Worm (Caenorhabditis elegans) whole organism, young adult: Measurements from ENCODE around the gene F59A7.12.
A peak's percentile ranks its signal among the peaks of the same experiment; 100 is the strongest.

Source experiments
- F10E7.11 ChIP-seq: sonication (generic microtip); optimal IDR thresholded peaks from 2 replicates; lab custom pipeline; 2017; ENCODE audit warnings: mild to moderate bottlenecking, missing genetic modification characterization, moderate library complexity, missing compliant biosample characterization
- F37B4.10 ChIP-seq: fragments of 200-800 bp; sonication (Bioruptor generic); IDR thresholded peaks from 2 replicates; pipeline ENCODE4 v1.3.6; 2022; ENCODE audit warnings: missing genetic modification characterization, missing compliant biosample characterization
- F57C9.4 ChIP-seq: sonication (generic microtip); optimal IDR thresholded peaks from 2 replicates; lab custom pipeline; 2017; ENCODE audit warnings: mild to moderate bottlenecking, missing genetic modification characterization, missing compliant biosample characterization
- T07F8.4 ChIP-seq: sonication (generic microtip); optimal IDR thresholded peaks from 2 replicates; lab custom pipeline; 2016; ENCODE audit warnings: mild to moderate bottlenecking, missing genetic modification characterization, moderate library complexity, missing compliant biosample characterization
- Y53F4B.3 ChIP-seq: fragments of 200-800 bp; sonication (Bioruptor generic); IDR thresholded peaks from 2 replicates; pipeline ENCODE4 v1.3.6; 2022; ENCODE audit warnings: missing genetic modification reagents, missing genetic modification characterization, missing compliant biosample characterization
- Y79H2A.3 ChIP-seq: fragments of 200-800 bp; sonication (Bioruptor generic); conservative IDR thresholded peaks from 2 replicates; pipeline ENCODE4 v1.3.6; 2022; ENCODE audit warnings: missing genetic modification reagents, missing genetic modification characterization, missing compliant biosample characterization
- ZK185.1 ChIP-seq: sonication (generic microtip); optimal IDR thresholded peaks from 2 replicates; lab custom pipeline; 2016; ENCODE audit warnings: mild to moderate bottlenecking, missing genetic modification characterization, missing compliant biosample characterization; ENCODE audit not compliant: poor library complexity, severe bottlenecking
- aptf-2 ChIP-seq: fragments of 200-800 bp; sonication (Bioruptor generic); conservative IDR thresholded peaks from 2 replicates; pipeline ENCODE4 v1.3.6; 2022; ENCODE audit warnings: missing genetic modification reagents, missing genetic modification characterization, missing compliant biosample characterization
- aptf-3 ChIP-seq: fragments of 200-800 bp; sonication (Bioruptor generic); IDR thresholded peaks from 2 replicates; pipeline ENCODE4 v1.3.6; 2022; ENCODE audit warnings: missing genetic modification characterization, missing compliant biosample characterization
- atf-7 ChIP-seq: sonication (generic microtip); optimal IDR thresholded peaks from 2 replicates; lab custom pipeline; 2017; ENCODE audit warnings: mild to moderate bottlenecking, missing genetic modification characterization, missing compliant biosample characterization
- athp-1 ChIP-seq: sonication (generic microtip); optimal IDR thresholded peaks from 2 replicates; lab custom pipeline; 2017; ENCODE audit warnings: mild to moderate bottlenecking, missing genetic modification characterization, missing compliant biosample characterization
- attf-3 ChIP-seq: fragments of 200-800 bp; sonication (Bioruptor generic); conservative IDR thresholded peaks from 2 replicates; pipeline ENCODE4 v1.3.6; 2022; ENCODE audit warnings: missing genetic modification reagents, missing genetic modification characterization, missing compliant biosample characterization
- attf-5 ChIP-seq: fragments of 200-800 bp; sonication (Bioruptor generic); optimal IDR thresholded peaks from 2 replicates; lab custom pipeline; 2018; ENCODE audit warnings: mild to moderate bottlenecking, missing genetic modification characterization, missing compliant biosample characterization
- bed-2 ChIP-seq: fragments of 200-800 bp; sonication (Bioruptor generic); IDR thresholded peaks from 2 replicates; pipeline ENCODE4 v1.3.6; 2022; ENCODE audit warnings: missing genetic modification reagents, missing genetic modification characterization, missing compliant biosample characterization
- cebp-2 ChIP-seq: fragments of 200-800 bp; sonication (Bioruptor generic); IDR thresholded peaks from 2 replicates; pipeline ENCODE4 v1.3.6; 2022; ENCODE audit warnings: missing genetic modification characterization, missing compliant biosample characterization
- ceh-100 ChIP-seq: fragments of 200-800 bp; sonication (Bioruptor generic); IDR thresholded peaks from 2 replicates; pipeline ENCODE4 v1.3.6; 2022; ENCODE audit warnings: missing genetic modification reagents, missing genetic modification characterization, missing compliant biosample characterization
- ceh-27 ChIP-seq: fragments of 200-800 bp; sonication (Bioruptor generic); optimal IDR thresholded peaks from 2 replicates; lab custom pipeline; 2018; ENCODE audit warnings: mild to moderate bottlenecking, missing genetic modification characterization, moderate library complexity, missing compliant biosample characterization
- chd-7 ChIP-seq: sonication (generic microtip); optimal IDR thresholded peaks from 2 replicates; lab custom pipeline; 2016; ENCODE audit warnings: mild to moderate bottlenecking, missing genetic modification characterization, moderate library complexity, missing compliant biosample characterization
- ekl-4 ChIP-seq: fragments of 200-800 bp; sonication (Bioruptor generic); IDR thresholded peaks from 2 replicates; pipeline ENCODE4 v1.3.6; 2022; ENCODE audit warnings: missing genetic modification reagents, missing genetic modification characterization, missing compliant biosample characterization
- ets-4 ChIP-seq: fragments of 200-800 bp; sonication (Bioruptor generic); optimal IDR thresholded peaks from 2 replicates; lab custom pipeline; 2018; ENCODE audit warnings: mild to moderate bottlenecking, missing genetic modification characterization, missing compliant biosample characterization
- fkh-3 ChIP-seq: sonication (generic microtip); optimal IDR thresholded peaks from 2 replicates; lab custom pipeline; 2016; ENCODE audit warnings: mild to moderate bottlenecking, missing genetic modification characterization, missing compliant biosample characterization
- him-1 ChIP-seq: sonication (generic microtip); optimal IDR thresholded peaks from 2 replicates; lab custom pipeline; 2016; ENCODE audit warnings: missing genotype, missing genetic modification reagents, missing genetic modification characterization, missing compliant biosample characterization
- hrde-1 ChIP-seq: sonication (generic microtip); optimal IDR thresholded peaks from 2 replicates; lab custom pipeline; 2016; ENCODE audit warnings: missing genetic modification characterization, mild to moderate bottlenecking, missing compliant biosample characterization, moderate library complexity, missing genotype, missing genetic modification reagents, borderline replicate concordance
- lin-26 ChIP-seq: fragments of 200-800 bp; sonication (Bioruptor generic); IDR thresholded peaks from 2 replicates; pipeline ENCODE4 v1.3.6; 2022; ENCODE audit warnings: missing genetic modification reagents, missing genetic modification characterization, missing compliant biosample characterization
- madf-3 ChIP-seq: fragments of 200-800 bp; sonication (Bioruptor generic); IDR thresholded peaks from 2 replicates; pipeline ENCODE4 v1.3.6; 2022; ENCODE audit warnings: missing genetic modification reagents, missing genetic modification characterization, missing compliant biosample characterization
- nfya-2 ChIP-seq: fragments of 200-800 bp; sonication (Bioruptor generic); IDR thresholded peaks from 2 replicates; pipeline ENCODE4 v1.3.6; 2022; ENCODE audit warnings: missing genetic modification reagents, missing genetic modification characterization, missing compliant biosample characterization
- nfyb-1 ChIP-seq: fragments of 200-800 bp; sonication (Bioruptor generic); IDR thresholded peaks from 2 replicates; pipeline ENCODE4 v1.3.6; 2022; ENCODE audit warnings: missing genetic modification reagents, missing genetic modification characterization, missing compliant biosample characterization
- nhr-120 ChIP-seq: fragments of 200-800 bp; sonication (Bioruptor generic); IDR thresholded peaks from 2 replicates; pipeline ENCODE4 v1.3.6; 2022; ENCODE audit warnings: missing genetic modification characterization, missing compliant biosample characterization
- nhr-179 ChIP-seq: sonication (generic microtip); optimal IDR thresholded peaks from 2 replicates; lab custom pipeline; 2016; ENCODE audit warnings: mild to moderate bottlenecking, missing genetic modification characterization, missing compliant biosample characterization
- nhr-27 ChIP-seq: fragments of 200-800 bp; sonication (Bioruptor generic); optimal IDR thresholded peaks from 2 replicates; lab custom pipeline; 2018; ENCODE audit warnings: mild to moderate bottlenecking, missing genetic modification characterization, moderate library complexity, missing compliant biosample characterization
- nhr-90 ChIP-seq: sonication (generic microtip); optimal IDR thresholded peaks from 2 replicates; lab custom pipeline; 2016; ENCODE audit warnings: missing genotype, mild to moderate bottlenecking, missing genetic modification characterization, missing compliant biosample characterization
- pha-4 ChIP-seq: fragments of 150-350 bp; sonication (generic microtip); optimal IDR thresholded peaks from 2 replicates; lab custom pipeline; 2014; ENCODE audit warnings: missing biosample characterization, missing genetic modification reagents, missing genetic modification characterization
- rec-8 ChIP-seq, 2 experiments: sonication (generic microtip); optimal IDR thresholded peaks; 2 replicates each; lab custom pipeline; 2016; ENCODE audit warnings: mild to moderate bottlenecking in 2 of 2, missing genetic modification characterization in 2 of 2, missing genetic modification reagents in 2 of 2, missing genotype in 2 of 2, missing biosample characterization in 1 of 2, missing compliant biosample characterization in 1 of 2, moderate library complexity in 1 of 2
- rpc-1 ChIP-seq, 2 experiments: fragments of 150-350 bp in 1 of 2; sonication (generic microtip) in 1 of 2; optimal IDR thresholded peaks; 2 replicates each; lab custom pipeline; 2014 to 2018; ENCODE audit warnings: missing biosample characterization in 1 of 2, missing genetic modification characterization in 1 of 2, missing genetic modification reagents in 1 of 2, missing genotype in 1 of 2
- sdz-38 ChIP-seq: sonication (generic microtip); optimal IDR thresholded peaks from 2 replicates; lab custom pipeline; 2016; ENCODE audit warnings: missing genotype, missing genetic modification characterization, missing compliant biosample characterization
- snpc-1.1 ChIP-seq: sonication (generic microtip); optimal IDR thresholded peaks from 2 replicates; lab custom pipeline; 2017; ENCODE audit warnings: missing genetic modification characterization, mild to moderate bottlenecking, missing compliant biosample characterization, antibody characterized with exemption, moderate library complexity, missing genotype, missing genetic modification reagents; ENCODE audit not compliant: insufficient read depth
- somi-1 ChIP-seq: fragments of 200-800 bp; sonication (Bioruptor generic); optimal IDR thresholded peaks from 2 replicates; lab custom pipeline; 2018; ENCODE audit warnings: mild to moderate bottlenecking, missing genetic modification characterization, missing compliant biosample characterization
- tbp1 ChIP-seq: fragments of 200-800 bp; sonication (Bioruptor generic); optimal IDR thresholded peaks from 2 replicates; lab custom pipeline; 2018; ENCODE audit warnings: mild to moderate bottlenecking, missing genetic modification characterization, missing compliant biosample characterization
- xnd-1 ChIP-seq: sonication (generic microtip); optimal IDR thresholded peaks from 2 replicates; lab custom pipeline; 2016; ENCODE audit warnings: missing genotype, missing genetic modification reagents, missing genetic modification characterization, missing compliant biosample characterization
- zfh-2 ChIP-seq: fragments of 200-800 bp; sonication (Bioruptor generic); conservative IDR thresholded peaks from 2 replicates; pipeline ENCODE4 v1.3.6; 2022; ENCODE audit warnings: missing genetic modification reagents, missing genetic modification characterization, missing compliant biosample characterization
- ztf-18 ChIP-seq: sonication (generic microtip); optimal IDR thresholded peaks from 2 replicates; lab custom pipeline; 2016; ENCODE audit warnings: missing genotype, mild to moderate bottlenecking, missing genetic modification characterization, missing compliant biosample characterization

The F59A7.12 gene

DNA sequence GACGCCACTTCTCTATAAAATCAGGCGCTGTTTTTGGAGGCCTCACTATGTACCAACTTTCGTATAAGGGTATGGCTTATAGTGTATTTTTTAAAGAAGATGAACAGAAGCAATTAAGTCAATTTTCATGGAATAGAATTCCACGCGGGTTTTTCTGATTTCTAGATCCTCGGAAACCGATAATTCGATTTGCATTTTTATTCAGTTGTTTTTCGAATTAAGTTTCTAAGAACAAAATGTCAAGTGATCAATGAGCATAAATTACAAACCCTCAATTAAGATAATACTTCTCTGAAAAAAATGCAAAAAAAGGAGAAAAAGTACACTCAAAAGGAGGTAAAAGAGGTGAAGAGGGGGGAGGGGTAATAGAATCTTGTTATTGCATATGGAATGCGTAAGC, 8.7 kb upstream of the F59A7.12 start:
- TF ChIP-seq lin-26, result no peak
- TF ChIP-seq sdz-38 (tag; lab: Kevin White, UChicago), result no peak
- TF ChIP-seq rpc-1 (optimal IDR thresholded peaks at IDR 0.05; lab: Kevin White, UChicago), result no peak
- no peak for TF ChIP-seq rpc-1 (tag; optimal IDR thresholded peaks at IDR 0.05; lab: Kevin White, UChicago)
- no peak for TF ChIP-seq attf-5 (GFP tag; lab: Kevin White, UChicago)
- TF ChIP-seq ceh-27 (GFP tag; lab: Kevin White, UChicago), result no peak
- no peak for TF ChIP-seq pha-4 (tag; lab: Kevin White, UChicago)
- no peak for TF ChIP-seq zfh-2 (GFP tag; lab: Robert Waterston, UW)
- no peak for TF ChIP-seq atf-7
- no peak for TF ChIP-seq F37B4.10
- TF ChIP-seq F10E7.11 (tag; lab: Kevin White, UChicago), result no peak
- no peak for TF ChIP-seq Y53F4B.3 (GFP tag; lab: Robert Waterston, UW)
- TF ChIP-seq rec-8 (tag; optimal IDR thresholded peaks at IDR 0.05; lab: Kevin White, UChicago), result no peak
- TF ChIP-seq bed-2 (GFP tag; lab: Robert Waterston, UW), result no peak
- no peak for TF ChIP-seq athp-1 (tag; lab: Kevin White, UChicago)
- TF ChIP-seq ztf-18, result no peak
- no peak for TF ChIP-seq tbp1 (GFP tag; lab: Kevin White, UChicago)
- no peak for TF ChIP-seq F57C9.4 (tag; lab: Kevin White, UChicago)
- no peak for TF ChIP-seq ekl-4 (GFP tag; lab: Robert Waterston, UW)
- no peak for TF ChIP-seq chd-7 (tag; lab: Kevin White, UChicago)
- TF ChIP-seq somi-1, result no peak

- TF ChIP-seq nhr-179 (tag; lab: Kevin White, UChicago) (no peak), xnd-1 (tag; lab: Kevin White, UChicago) (no peak), nfya-2 (GFP tag; lab: Robert Waterston, UW) (no peak), snpc-1.1 (tag; lab: Kevin White, UChicago) (no peak), rec-8 (tag; optimal IDR thresholded peaks at IDR 0.05; lab: Kevin White, UChicago) (no peak), somi-1 (no peak)
These were observed 7.6 kb upstream of the F59A7.12 start, which contains the start of gene F59A7.5 for ce11 chrV:2022374-2022773. F59A7.5 (plus strand) TSS chrV:2022674.

DNA sequence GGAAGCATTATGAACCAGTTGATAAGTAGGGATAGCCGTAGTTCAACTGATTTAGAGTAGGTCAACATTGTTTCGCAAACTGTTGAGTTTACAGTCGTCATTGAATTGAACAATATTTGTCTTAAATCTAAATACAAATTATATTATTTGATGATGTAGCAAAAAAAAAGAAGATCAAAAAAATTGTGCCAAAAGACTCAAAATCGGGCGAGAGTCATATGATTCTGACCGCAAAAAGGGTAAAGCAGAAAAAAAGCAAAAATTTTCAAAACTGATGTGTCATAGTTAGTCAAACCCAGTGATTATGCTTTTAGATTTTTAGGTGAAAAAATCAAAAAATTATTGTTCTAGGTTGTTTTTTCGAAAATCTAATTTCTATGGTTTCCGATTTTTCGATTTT, 2.2 kb upstream of the F59A7.12 start, which contains the start of gene srab-13:
Gene srab-13 (minus strand): TSS at position 101 of the 400 bp plus-strand sequence.
- TF ChIP-seq attf-3 (no peak), aptf-2 (GFP tag; lab: Robert Waterston, UW) (no peak), pha-4 (tag; lab: Kevin White, UChicago) (no peak), atf-7 (no peak), nhr-27 (tag; lab: Kevin White, UChicago) (no peak), lin-26 (no peak), ekl-4 (GFP tag; lab: Robert Waterston, UW) (no peak), hrde-1 (tag; lab: Kevin White, UChicago) (no peak), Y79H2A.3 (GFP tag; lab: Robert Waterston, UW) (no peak), bed-2 (GFP tag; lab: Robert Waterston, UW) (no peak)

DNA sequence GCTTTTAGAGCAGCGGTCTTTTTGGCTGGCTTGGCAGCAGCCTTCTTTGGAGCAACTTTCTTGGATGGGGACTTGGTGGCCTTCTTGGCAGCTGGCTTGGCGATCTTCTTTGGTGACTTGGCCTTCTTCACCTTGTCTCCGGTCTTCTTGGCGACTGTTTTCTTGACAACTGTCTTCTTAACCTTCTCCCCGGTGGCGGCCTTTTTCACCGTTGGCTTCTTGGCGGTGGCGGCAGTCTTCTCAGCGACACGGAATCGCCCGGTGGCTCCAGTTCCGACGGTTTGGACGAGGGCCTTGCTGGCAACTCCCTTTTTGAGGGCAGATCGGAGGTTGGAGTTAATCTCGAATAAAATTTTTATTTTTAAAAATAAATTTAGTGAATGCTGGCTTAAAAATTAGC, 684 bp downstream of the F59A7.12 start:
- TF ChIP-seq ets-4 (GFP tag; lab: Kevin White, UChicago) (no peak), him-1 (tag; lab: Kevin White, UChicago) (no peak), ztf-18 (no peak), nfyb-1 (GFP tag; lab: Robert Waterston, UW) (no peak), aptf-3 (GFP tag; lab: Robert Waterston, UW) (no peak), T07F8.4 (tag; lab: Kevin White, UChicago) (no peak), cebp-2 (no peak), fkh-3 (tag; lab: Kevin White, UChicago) (no peak), nhr-120 (GFP tag; lab: Robert Waterston, UW) (no peak), zfh-2 (GFP tag; lab: Robert Waterston, UW) (peak; percentile 46; the same call in 1 of the 2 replicates), ZK185.1 (tag; lab: Kevin White, UChicago) (no peak), ceh-100 (GFP tag; lab: Robert Waterston, UW) (no peak), nhr-90 (tag; lab: Kevin White, UChicago) (no peak), madf-3 (GFP tag; lab: Robert Waterston, UW) (0 out of 2 replicates have a peak, but pooled peaks have one; percentile 51), Y79H2A.3 (GFP tag; lab: Robert Waterston, UW) (no peak)
